Worm (Caenorhabditis elegans): Measurements from ENCODE around the gene gcy-22.

ce11 chrV:20870633-20871032 is 45.8 kb upstream of the gcy-22 start:
- no peak for TF ChIP-seq skn-1 (tag; optimal IDR thresholded peaks at IDR 0.05)
- no peak for TF ChIP-seq fos-1 (tag; optimal IDR thresholded peaks at IDR 0.05)
- TF ChIP-seq mdl-1 (tag; optimal IDR thresholded peaks at IDR 0.05), result no peak
- no peak for TF ChIP-seq nhr-23 (tag; optimal IDR thresholded peaks at IDR 0.05)
- TF ChIP-seq lsy-2 (tag; optimal IDR thresholded peaks at IDR 0.05), result no peak
- no peak for TF ChIP-seq unc-62 (GFP tag; optimal IDR thresholded peaks at IDR 0.05)

All from whole organism, L2 larva.